Worm (Caenorhabditis elegans): ENCODE measurements around the gene Y46E12BL.2.
A peak's percentile ranks its signal among the peaks of the same experiment; 100 is the strongest.

DNA sequence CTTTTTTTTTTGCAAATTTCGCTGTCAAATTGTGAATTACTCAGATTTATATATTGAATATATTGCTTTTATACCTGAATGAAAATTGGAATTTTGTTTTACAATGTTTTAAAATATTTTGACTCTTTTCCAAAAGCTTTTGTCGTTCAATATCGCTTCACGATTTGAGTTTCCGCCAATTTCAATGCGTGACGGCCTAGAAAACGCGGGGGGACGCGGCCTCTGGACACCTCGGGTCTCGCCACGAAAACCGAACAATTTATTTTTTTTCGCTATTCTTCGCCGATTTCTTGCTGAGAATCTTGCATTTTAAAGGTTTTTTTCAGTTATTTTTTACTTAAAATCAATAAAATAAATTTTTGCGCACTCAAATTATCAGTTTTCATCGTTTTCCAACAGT, at the start of gene Y46E12BL.2:
- TF ChIP-seq aly-2 (tag; optimal IDR thresholded peaks at IDR 0.05) (no peak), ceh-16 (tag; optimal IDR thresholded peaks at IDR 0.05) (no peak), ztf-11 (tag; optimal IDR thresholded peaks at IDR 0.05) (no peak), lin-13 (GFP tag; optimal IDR thresholded peaks at IDR 0.05) (peak; percentile 74), unc-62 (GFP tag; optimal IDR thresholded peaks at IDR 0.05) (no peak), unc-39 (tag; optimal IDR thresholded peaks at IDR 0.05) (no peak), F13H6.1 (tag; optimal IDR thresholded peaks at IDR 0.05) (peak; percentile 67), nhr-6 (tag; optimal IDR thresholded peaks at IDR 0.05) (no peak), ceh-82 (tag; optimal IDR thresholded peaks at IDR 0.05) (no peak), blmp-1 (tag; optimal IDR thresholded peaks at IDR 0.05; ENCODE audit: insufficient read depth) (no peak), egl-27 (tag; optimal IDR thresholded peaks at IDR 0.05) (no peak), mbf-1 (tag; optimal IDR thresholded peaks at IDR 0.05) (no peak), lin-39 (tag; optimal IDR thresholded peaks at IDR 0.05) (no peak)
